Worm (Caenorhabditis elegans) whole organism, L3 larva: ENCODE measurements around the gene R07C12.3.
"Not testable (repeated sequence)": the region's sequence is repeated elsewhere in the genome, so short reads cannot be mapped to it uniquely, and the experiment has no call there.

Experiments used
- ZK546.5 ChIP-seq: sonication (generic microtip); optimal IDR thresholded peaks from 2 replicates; lab custom pipeline; 2017; ENCODE audit warnings: missing biosample characterization, missing genetic modification characterization
- egl-27 ChIP-seq: sonication (generic microtip); optimal IDR thresholded peaks from 4 replicates; lab custom pipeline; 2017; ENCODE audit warnings: missing biosample characterization, missing genetic modification reagents, missing genetic modification characterization
- elt-2 ChIP-seq: sonication (generic microtip); optimal IDR thresholded peaks from 2 replicates; lab custom pipeline; 2016; ENCODE audit warnings: missing genetic modification reagents, mild to moderate bottlenecking, missing genetic modification characterization, missing compliant biosample characterization
- elt-3 ChIP-seq, 3 experiments: fragments of 150-350 bp in 1 of 3; sonication (generic microtip) in 2 of 3; optimal IDR thresholded peaks; 2 replicates in 2 of 3; 4 replicates in 1 of 3; lab custom pipeline; 2014 to 2017; ENCODE audit warnings: missing biosample characterization in 3 of 3, missing genetic modification characterization in 3 of 3
- fos-1 ChIP-seq: fragments of 150-350 bp; optimal IDR thresholded peaks from 2 replicates; lab custom pipeline; 2014; ENCODE audit warnings: missing biosample characterization, missing genetic modification characterization
- jun-1 ChIP-seq: fragments of 150-350 bp; optimal IDR thresholded peaks from 2 replicates; lab custom pipeline; 2014; ENCODE audit warnings: missing biosample characterization, missing genetic modification reagents, missing genetic modification characterization
- lin-39 ChIP-seq: fragments of 150-350 bp; optimal IDR thresholded peaks from 2 replicates; lab custom pipeline; 2018; ENCODE audit warnings: missing biosample characterization, missing genetic modification reagents, missing genetic modification characterization
- nhr-237 ChIP-seq: fragments of 150-350 bp; optimal IDR thresholded peaks from 2 replicates; lab custom pipeline; 2014; ENCODE audit warnings: missing biosample characterization, missing genetic modification characterization
- nhr-25 ChIP-seq: sonication (generic microtip); optimal IDR thresholded peaks from 2 replicates; lab custom pipeline; 2017; ENCODE audit warnings: missing biosample characterization, missing genetic modification characterization
- nhr-77 ChIP-seq: fragments of 150-350 bp; optimal IDR thresholded peaks from 2 replicates; lab custom pipeline; 2014; ENCODE audit warnings: missing biosample characterization, missing genetic modification characterization
- tbx-2 ChIP-seq: sonication (generic microtip); optimal IDR thresholded peaks from 2 replicates; lab custom pipeline; 2016; ENCODE audit warnings: mild to moderate bottlenecking, missing genetic modification characterization, missing compliant biosample characterization
- unc-62 ChIP-seq: fragments of 150-350 bp; sonication (generic microtip); optimal IDR thresholded peaks from 4 replicates; lab custom pipeline; 2014; ENCODE audit warnings: missing biosample characterization, missing genetic modification reagents, missing genetic modification characterization
- zag-1 ChIP-seq: fragments of 150-350 bp; optimal IDR thresholded peaks from 2 replicates; lab custom pipeline; 2014; ENCODE audit warnings: missing biosample characterization, missing genetic modification characterization
- ztf-4 ChIP-seq: fragments of 150-350 bp; optimal IDR thresholded peaks from 2 replicates; lab custom pipeline; 2014; ENCODE audit warnings: missing biosample characterization, missing genetic modification characterization

ce11 chrIV:4142986-4143385, 1.9 kb upstream of the R07C12.3 start, which contains the start of gene F49F1.12:
- TF ChIP-seq jun-1; nhr-237 (tag; lab: Kevin White, UChicago); tbx-2; nhr-77 (tag; lab: Kevin White, UChicago); elt-2 (tag; lab: Kevin White, UChicago); nhr-25 (tag; lab: Kevin White, UChicago); fos-1; ztf-4 (tag; lab: Kevin White, UChicago); unc-62 (GFP tag; lab: Kevin White, UChicago); elt-3 (tag; optimal IDR thresholded peaks at IDR 0.05; lab: Kevin White, UChicago); lin-39; ZK546.5 (tag; lab: Kevin White, UChicago); egl-27; zag-1 (tag; lab: Kevin White, UChicago): not testable (repeated sequence)
